Fruit fly (Drosophila melanogaster): ENCODE results near the gene CG2930.

- TF ChIP-seq pho (GFP tag; optimal IDR thresholded peaks at IDR 0.05) (no peak), nerfin-1 (tag; optimal IDR thresholded peaks at IDR 0.05) (no peak), CG3281 (GFP tag; optimal IDR thresholded peaks at IDR 0.05) (no peak), unpg (GFP tag; optimal IDR thresholded peaks at IDR 0.05) (no peak), CG15601 (tag; optimal IDR thresholded peaks at IDR 0.05) (no peak), CG6854 (GFP tag; optimal IDR thresholded peaks at IDR 0.05) (no peak), croc (GFP tag; conservative IDR thresholded peaks at IDR 0.05) (no peak), Stat92E (GFP tag; optimal IDR thresholded peaks at IDR 0.05) (no peak)
Observed at dm6 chrX:3849419-3850028, 19.2 kb upstream of the CG2930 start.

Measured in whole organism, embryonic.